Fruit fly (Drosophila melanogaster): ENCODE measurements around the gene wac.
A peak's percentile ranks its signal among the peaks of the same experiment; 100 is the strongest.

wac gene

DNA sequence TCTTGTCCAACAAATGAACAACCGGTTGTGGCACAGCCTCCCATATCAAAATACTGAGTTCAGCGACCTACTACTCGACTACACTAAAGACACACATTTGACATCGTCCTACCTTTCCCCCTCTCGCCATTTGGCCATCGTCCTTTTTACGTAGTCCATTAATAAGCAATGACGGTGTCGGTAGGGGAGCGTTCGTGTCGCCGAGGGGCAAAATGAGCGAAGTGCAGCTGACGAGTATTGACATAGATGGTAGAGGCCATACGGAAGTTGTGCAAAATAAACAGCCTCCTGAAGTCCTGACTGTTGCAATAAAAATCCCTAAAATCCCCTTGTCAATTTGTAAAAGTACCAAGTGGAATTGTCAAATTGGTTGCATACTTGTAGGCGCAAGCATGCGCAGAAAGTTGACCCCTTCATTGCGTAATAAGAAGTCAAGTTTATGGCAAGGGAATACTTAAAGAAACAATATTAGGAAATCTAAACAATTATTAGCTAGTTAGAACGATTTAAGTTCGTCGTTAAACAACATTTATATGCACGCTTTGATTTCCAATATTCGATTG, 33.7 kb downstream of the wac start (continued):
- TF ChIP-seq amos (GFP tag; IDR thresholded peaks at IDR 0.05; ENCODE audit: partially characterized antibody), result no peak
- TF ChIP-seq CG17829 (tag; optimal IDR thresholded peaks at IDR 0.05), result no peak
- no peak for TF ChIP-seq mirr (GFP tag; optimal IDR thresholded peaks at IDR 0.05)
- no peak for TF ChIP-seq Dref (GFP tag; IDR thresholded peaks at IDR 0.05)
- TF ChIP-seq zen2 (GFP tag; IDR thresholded peaks at IDR 0.05; ENCODE audit: partially characterized antibody), result no peak
- no peak for TF ChIP-seq en (GFP tag; optimal IDR thresholded peaks at IDR 0.05)
- TF ChIP-seq jing (GFP tag; optimal IDR thresholded peaks at IDR 0.05), result no peak
- no peak for TF ChIP-seq NFAT (GFP tag; IDR thresholded peaks at IDR 0.05)
- TF ChIP-seq abd-A (tag; optimal IDR thresholded peaks at IDR 0.05), result peak; percentile 67
- TF ChIP-seq CG13123 (GFP tag; optimal IDR thresholded peaks at IDR 0.05), result no peak
- no peak for TF ChIP-seq Lhr (GFP tag; optimal IDR thresholded peaks at IDR 0.05)
- TF ChIP-seq CG17568 (GFP tag; optimal IDR thresholded peaks at IDR 0.05), result no peak
- TF ChIP-seq CG8290 (GFP tag; optimal IDR thresholded peaks at IDR 0.05), result no peak
- TF ChIP-seq CG8290 (tag; optimal IDR thresholded peaks at IDR 0.05), result peak in 1 of 2 experiments; percentile 27
- TF ChIP-seq CG9932 (GFP tag; IDR thresholded peaks at IDR 0.05), result no peak
- no peak for TF ChIP-seq wdn (GFP tag; IDR thresholded peaks at IDR 0.05)
- TF ChIP-seq CG12236 (GFP tag; optimal IDR thresholded peaks at IDR 0.05), result no peak
- TF ChIP-seq gro (GFP tag; optimal IDR thresholded peaks at IDR 0.05), result no peak
- TF ChIP-seq schlank (tag; optimal IDR thresholded peaks at IDR 0.05), result no peak
- TF ChIP-seq ci (GFP tag; IDR thresholded peaks at IDR 0.05), result no peak
- no peak for TF ChIP-seq CG13287 (GFP tag; IDR thresholded peaks at IDR 0.05; ENCODE audit: partially characterized antibody)
- no peak for TF ChIP-seq Hand (GFP tag; optimal IDR thresholded peaks at IDR 0.05)
- TF ChIP-seq CG12659 (GFP tag; optimal IDR thresholded peaks at IDR 0.05), result no peak
- no peak for TF ChIP-seq ro (GFP tag; IDR thresholded peaks at IDR 0.05)
- TF ChIP-seq Med (GFP tag), result peak; percentile 49
- peak; percentile 0 for TF ChIP-seq pros (GFP tag; optimal IDR thresholded peaks at IDR 0.05)
- TF ChIP-seq cwo (GFP tag; optimal IDR thresholded peaks at IDR 0.05), result no peak
- TF ChIP-seq Kr (GFP tag; optimal IDR thresholded peaks at IDR 0.05), result peak; percentile 41
- TF ChIP-seq CG15011 (GFP tag; optimal IDR thresholded peaks at IDR 0.05), result no peak
- no peak for TF ChIP-seq chinmo (GFP tag; IDR thresholded peaks at IDR 0.05; ENCODE audit: partially characterized antibody)
- no peak for TF ChIP-seq CG7839 (tag; optimal IDR thresholded peaks at IDR 0.05)
- TF ChIP-seq Hr78 (GFP tag; optimal IDR thresholded peaks at IDR 0.05), result peak in 1 of 2 experiments; percentile 100
- TF ChIP-seq slp2 (GFP tag; optimal IDR thresholded peaks at IDR 0.05), result no peak
- no peak for TF ChIP-seq sens-2 (GFP tag; IDR thresholded peaks at IDR 0.05)
- TF ChIP-seq oc (tag; optimal IDR thresholded peaks at IDR 0.05), result no peak
- peak; percentile 53 for TF ChIP-seq Deaf1 (tag; optimal IDR thresholded peaks at IDR 0.05)
- TF ChIP-seq CG13424 (tag; optimal IDR thresholded peaks at IDR 0.05), result no peak
- TF ChIP-seq CG1647 (GFP tag; optimal IDR thresholded peaks at IDR 0.05), result no peak
- TF ChIP-seq CG14710 (tag; optimal IDR thresholded peaks at IDR 0.05), result no peak
- TF ChIP-seq CG3726 (GFP tag; IDR thresholded peaks at IDR 0.05), result no peak
- no peak for TF ChIP-seq CG2116 (GFP tag; optimal IDR thresholded peaks at IDR 0.05)
- TF ChIP-seq CG5953 (GFP tag; IDR thresholded peaks at IDR 0.05), result no peak

Measured in whole organism, embryonic.